Worm (Caenorhabditis elegans) whole organism, L1 larva: ENCODE results near the gene C36A4.10.
"Not testable (repeated sequence)": the region's sequence is repeated elsewhere in the genome, so short reads cannot be mapped to it uniquely, and the experiment has no call there.

Source experiments
- alr-1 ChIP-seq: fragments of 200-800 bp; sonication (Bioruptor generic); optimal IDR thresholded peaks from 2 replicates; lab custom pipeline; 2018; ENCODE audit warnings: borderline replicate concordance, mild to moderate bottlenecking, missing genetic modification characterization, missing compliant biosample characterization
- ama-1 ChIP-seq: fragments of 150-350 bp; optimal IDR thresholded peaks from 2 replicates; lab custom pipeline; 2014
- lsy-2 ChIP-seq, 2 experiments: fragments of 150-350 bp; optimal IDR thresholded peaks; 2 replicates each; lab custom pipeline; 2014; ENCODE audit warnings: missing biosample characterization in 2 of 2, missing genetic modification characterization in 2 of 2
- tbx-2 ChIP-seq: sonication (generic microtip); optimal IDR thresholded peaks from 2 replicates; lab custom pipeline; 2016; ENCODE audit warnings: missing genetic modification characterization, missing compliant biosample characterization
- unc-62 ChIP-seq: fragments of 150-350 bp; optimal IDR thresholded peaks from 2 replicates; lab custom pipeline; 2014; ENCODE audit warnings: missing biosample characterization, missing genetic modification reagents, missing genetic modification characterization
- vab-15 ChIP-seq: sonication (generic microtip); optimal IDR thresholded peaks from 2 replicates; lab custom pipeline; 2017; ENCODE audit warnings: missing genotype, mild to moderate bottlenecking, missing genetic modification characterization, missing compliant biosample characterization

- TF ChIP-seq alr-1; ama-1 (lab: Kevin White, UChicago); tbx-2 (tag; lab: Kevin White, UChicago); lsy-2 (tag; optimal IDR thresholded peaks at IDR 0.05; lab: Kevin White, UChicago); vab-15 (tag; lab: Kevin White, UChicago); unc-62 (GFP tag; lab: Kevin White, UChicago): not testable (repeated sequence)
Measured at ce11 chrIII:3844746-3845145, 13.5 kb upstream of the C36A4.10 start, which contains the start of gene maph-1.3.
